Fruit fly (Drosophila melanogaster): ENCODE measurements around the gene Cp38.
A peak's percentile ranks its signal among the peaks of the same experiment; 100 is the strongest.

Gene Cp38

dm6 chrX:8464378-8465036, 17.1 kb upstream of the Cp38 start, which contains the start of gene Sptr (continued):
- TF ChIP-seq az2 (GFP tag; optimal IDR thresholded peaks at IDR 0.05) (peak; percentile 73), yki (optimal IDR thresholded peaks at IDR 0.05) (no peak), HLHmδ (GFP tag; optimal IDR thresholded peaks at IDR 0.05) (no peak), pzg (GFP tag; optimal IDR thresholded peaks at IDR 0.05) (peak; percentile 12), pnt (GFP tag; optimal IDR thresholded peaks at IDR 0.05) (peak; percentile 59), CG15696 (tag; optimal IDR thresholded peaks at IDR 0.05) (peak; percentile 41), Scr (GFP tag; IDR thresholded peaks at IDR 0.05; ENCODE audit: partially characterized antibody) (no peak), CG3995 (GFP tag; optimal IDR thresholded peaks at IDR 0.05) (peak; percentile 62), CG13296 (GFP tag; optimal IDR thresholded peaks at IDR 0.05) (peak; percentile 93), Hmr (GFP tag; optimal IDR thresholded peaks at IDR 0.05) (peak; percentile 96), kni (GFP tag; optimal IDR thresholded peaks at IDR 0.05) (no peak), ewg (GFP tag; optimal IDR thresholded peaks at IDR 0.05) (peak; percentile 66), ro (GFP tag; IDR thresholded peaks at IDR 0.05) (peak; percentile 56), CG6765 (GFP tag; optimal IDR thresholded peaks at IDR 0.05) (peak; percentile 91), CoRest (tag; optimal IDR thresholded peaks at IDR 0.05) (peak; percentile 90), CG5180 (GFP tag; optimal IDR thresholded peaks at IDR 0.05) (peak; percentile 71), dpn (GFP tag; optimal IDR thresholded peaks at IDR 0.05) (peak; percentile 85 to 86), CG14667 (GFP tag; IDR thresholded peaks at IDR 0.05) (peak; percentile 77), zen2 (GFP tag; IDR thresholded peaks at IDR 0.05; ENCODE audit: partially characterized antibody) (no peak), Stat92E (GFP tag; optimal IDR thresholded peaks at IDR 0.05) (no peak), MTF-1 (GFP tag; optimal IDR thresholded peaks at IDR 0.05; ENCODE audit: borderline replicate concordance) (peak; percentile 51), Optix (GFP tag; IDR thresholded peaks at IDR 0.05) (peak; percentile 36; the same call in 1 of the 3 replicates), al (GFP tag; IDR thresholded peaks at IDR 0.05) (peak; percentile 88), Poxn (GFP tag; IDR thresholded peaks at IDR 0.05) (peak; percentile 66; the same call in 1 of the 2 replicates), CG14965 (GFP tag; optimal IDR thresholded peaks at IDR 0.05; ENCODE audit: borderline replicate concordance) (no peak), CG4730 (GFP tag; IDR thresholded peaks at IDR 0.05) (peak; percentile 85), Hr51 (GFP tag; optimal IDR thresholded peaks at IDR 0.05) (peak; percentile 64 to 94), CG12769 (tag; optimal IDR thresholded peaks at IDR 0.05) (peak; percentile 89), Eip74EF (GFP tag; optimal IDR thresholded peaks at IDR 0.05) (peak in 1 of 2 experiments; percentile 82), Six4 (GFP tag; optimal IDR thresholded peaks at IDR 0.05) (peak; percentile 63), sna (GFP tag; IDR thresholded peaks at IDR 0.05; ENCODE audit: partially characterized antibody) (no peak), Lim3 (GFP tag; IDR thresholded peaks at IDR 0.05) (peak; percentile 42; the same call in 1 of the 2 replicates), Mad (GFP tag; optimal IDR thresholded peaks at IDR 0.05) (peak; percentile 60), CG7271 (tag; optimal IDR thresholded peaks at IDR 0.05) (no peak), prd (optimal IDR thresholded peaks at IDR 0.05) (no peak), prd (GFP tag; IDR thresholded peaks at IDR 0.05) (peak; percentile 85), CG15479 (GFP tag; optimal IDR thresholded peaks at IDR 0.05) (no peak), Lpt (GFP tag; optimal IDR thresholded peaks at IDR 0.05) (no peak), HLH4C (GFP tag; IDR thresholded peaks at IDR 0.05; ENCODE audit: partially characterized antibody) (no peak), org-1 (GFP tag; optimal IDR thresholded peaks at IDR 0.05) (peak; percentile 82), Mes4 (GFP tag; optimal IDR thresholded peaks at IDR 0.05) (peak; percentile 14), CG6272 (GFP tag; IDR thresholded peaks at IDR 0.05) (peak; percentile 89), phol (tag; optimal IDR thresholded peaks at IDR 0.05) (peak; percentile 76), CG11696 (GFP tag; IDR thresholded peaks at IDR 0.05) (peak; percentile 72), CG31388 (GFP tag; optimal IDR thresholded peaks at IDR 0.05) (peak; percentile 22), fd96Cb (tag; optimal IDR thresholded peaks at IDR 0.05) (peak; percentile 69), dm (GFP tag; optimal IDR thresholded peaks at IDR 0.05) (peak; percentile 28), CG15601 (tag; optimal IDR thresholded peaks at IDR 0.05) (peak; percentile 58), br (optimal IDR thresholded peaks at IDR 0.05) (no peak)
